Worm (Caenorhabditis elegans): Measurements from ENCODE around the gene C31H2.3.

C31H2.3 gene

ce11 chrX:5119246-5119645 is 34.9 kb downstream of the C31H2.3 start (continued):
- TF ChIP-seq alr-1 (tag; optimal IDR thresholded peaks at IDR 0.05) (no peak), C34F6.9 (tag; optimal IDR thresholded peaks at IDR 0.05) (peak; percentile 20), nhr-129 (tag; optimal IDR thresholded peaks at IDR 0.05) (peak; percentile 53)

DNA sequence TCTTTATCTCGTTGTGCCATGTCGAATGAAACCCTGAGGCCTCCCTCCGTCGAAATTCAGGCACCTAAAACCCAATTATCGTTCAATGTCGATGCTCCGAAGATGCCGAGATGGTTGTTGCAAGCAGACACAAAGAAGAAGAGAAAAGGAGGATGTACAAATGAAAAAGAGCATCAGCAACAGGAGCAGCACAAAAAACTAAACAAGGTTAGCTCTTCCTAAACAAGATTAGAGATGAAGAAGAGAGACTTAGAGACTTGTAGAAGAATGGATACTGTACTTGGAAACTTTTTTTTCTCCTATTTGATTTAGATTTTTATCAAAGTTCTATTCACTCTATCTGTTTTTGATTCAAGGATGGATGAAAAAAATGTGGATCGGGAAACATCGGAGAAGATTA is 36.6 kb downstream of the C31H2.3 start:
- TF ChIP-seq lsy-2 (tag; optimal IDR thresholded peaks at IDR 0.05) = peak in 1 of 2 experiments; percentile 39
- no peak for TF ChIP-seq gmeb-1 (tag; optimal IDR thresholded peaks at IDR 0.05)
- TF ChIP-seq nhr-11 (tag; optimal IDR thresholded peaks at IDR 0.05) = no peak
- no peak for TF ChIP-seq nhr-23 (tag; optimal IDR thresholded peaks at IDR 0.05)
- TF ChIP-seq unc-55 (GFP tag; optimal IDR thresholded peaks at IDR 0.05) = no peak
- TF ChIP-seq blmp-1 (tag; optimal IDR thresholded peaks at IDR 0.05; ENCODE audit: insufficient read depth) = no peak
- no peak for TF ChIP-seq nhr-77 (tag; optimal IDR thresholded peaks at IDR 0.05)
- TF ChIP-seq sma-9 (GFP tag; optimal IDR thresholded peaks at IDR 0.05) = peak; percentile 23
- TF ChIP-seq sma-9 (tag; optimal IDR thresholded peaks at IDR 0.05) = no peak
- no peak for TF ChIP-seq lin-39 (tag; optimal IDR thresholded peaks at IDR 0.05)
- no peak for TF ChIP-seq unc-62 (GFP tag; optimal IDR thresholded peaks at IDR 0.05)
- no peak for TF ChIP-seq fos-1 (tag; optimal IDR thresholded peaks at IDR 0.05)
- no peak for TF ChIP-seq nhr-129 (tag; optimal IDR thresholded peaks at IDR 0.05)
- peak; percentile 30 for TF ChIP-seq nhr-6 (tag; optimal IDR thresholded peaks at IDR 0.05)
- peak; percentile 0 for TF ChIP-seq crh-2 (tag; optimal IDR thresholded peaks at IDR 0.05)
- TF ChIP-seq ztf-4 (tag; optimal IDR thresholded peaks at IDR 0.05) = no peak
- TF ChIP-seq lin-13 (GFP tag; optimal IDR thresholded peaks at IDR 0.05) = no peak
- TF ChIP-seq mab-5 (tag; optimal IDR thresholded peaks at IDR 0.05) = no peak
- TF ChIP-seq C34F6.9 (tag; optimal IDR thresholded peaks at IDR 0.05) = peak; percentile 24
- no peak for TF ChIP-seq ceh-16 (tag; optimal IDR thresholded peaks at IDR 0.05)
- no peak for TF ChIP-seq ztf-1 (GFP tag; conservative IDR thresholded peaks at IDR 0.05)
- no peak for TF ChIP-seq egl-27 (tag; optimal IDR thresholded peaks at IDR 0.05)
- TF ChIP-seq sma-3 (GFP tag; optimal IDR thresholded peaks at IDR 0.05) = no peak
- no peak for TF ChIP-seq ceh-82 (tag; optimal IDR thresholded peaks at IDR 0.05)
- no peak for TF ChIP-seq ama-1 (optimal IDR thresholded peaks at IDR 0.05)
- no peak for TF ChIP-seq ZK546.5 (tag; optimal IDR thresholded peaks at IDR 0.05)
- TF ChIP-seq dmd-4 (tag; optimal IDR thresholded peaks at IDR 0.05) = no peak
- peak; percentile 48 for TF ChIP-seq sem-4 (tag; optimal IDR thresholded peaks at IDR 0.05)
- no peak for TF ChIP-seq nhr-10 (tag; optimal IDR thresholded peaks at IDR 0.05)
- TF ChIP-seq unc-39 (tag; optimal IDR thresholded peaks at IDR 0.05) = no peak
- no peak for TF ChIP-seq ztf-11 (tag; optimal IDR thresholded peaks at IDR 0.05)
- no peak for TF ChIP-seq peb-1 (tag; optimal IDR thresholded peaks at IDR 0.05)

ce11 chrX:5116816-5117459 is 37.2 kb downstream of the C31H2.3 start, which contains the start of gene apl-1:
Gene apl-1 (minus strand): TSS chrX:5116866.
- no peak for TF ChIP-seq elt-1 (tag; optimal IDR thresholded peaks at IDR 0.05)
- TF ChIP-seq nhr-6 (tag; optimal IDR thresholded peaks at IDR 0.05) = no peak
- TF ChIP-seq ztf-11 (tag; optimal IDR thresholded peaks at IDR 0.05) = no peak
- no peak for TF ChIP-seq ceh-16 (tag; optimal IDR thresholded peaks at IDR 0.05)
- TF ChIP-seq ama-1 (optimal IDR thresholded peaks at IDR 0.05) = peak; percentile 9
- peak; percentile 7 for TF ChIP-seq fos-1 (tag; optimal IDR thresholded peaks at IDR 0.05)
- no peak for TF ChIP-seq nhr-12 (tag; optimal IDR thresholded peaks at IDR 0.05)
- TF ChIP-seq lin-11 (tag; optimal IDR thresholded peaks at IDR 0.05) = no peak
- no peak for TF ChIP-seq nhr-10 (tag; optimal IDR thresholded peaks at IDR 0.05)
- no peak for TF ChIP-seq ztf-1 (GFP tag; conservative IDR thresholded peaks at IDR 0.05)
- TF ChIP-seq nhr-11 (tag; optimal IDR thresholded peaks at IDR 0.05) = no peak
- TF ChIP-seq F13H6.1 (tag; optimal IDR thresholded peaks at IDR 0.05) = no peak
- no peak for TF ChIP-seq lin-39 (tag; optimal IDR thresholded peaks at IDR 0.05)
- no peak for TF ChIP-seq zag-1 (tag; optimal IDR thresholded peaks at IDR 0.05)
- no peak for TF ChIP-seq mab-5 (tag; optimal IDR thresholded peaks at IDR 0.05)
- TF ChIP-seq nhr-129 (tag; optimal IDR thresholded peaks at IDR 0.05) = peak; percentile 68
- no peak for TF ChIP-seq nhr-77 (tag; optimal IDR thresholded peaks at IDR 0.05)
- TF ChIP-seq aly-2 (tag; optimal IDR thresholded peaks at IDR 0.05) = no peak
- no peak for TF ChIP-seq nhr-237 (tag; optimal IDR thresholded peaks at IDR 0.05)
- no peak for TF ChIP-seq C34F6.9 (tag; optimal IDR thresholded peaks at IDR 0.05)
- no peak for TF ChIP-seq unc-55 (GFP tag; optimal IDR thresholded peaks at IDR 0.05)
- peak; percentile 53 for TF ChIP-seq sma-9 (GFP tag; optimal IDR thresholded peaks at IDR 0.05)
- no peak for TF ChIP-seq sma-9 (tag; optimal IDR thresholded peaks at IDR 0.05)
- no peak for TF ChIP-seq mdl-1 (tag; optimal IDR thresholded peaks at IDR 0.05)
- TF ChIP-seq lsy-2 (tag; optimal IDR thresholded peaks at IDR 0.05) = no peak
- TF ChIP-seq gmeb-1 (tag; optimal IDR thresholded peaks at IDR 0.05) = no peak
- peak; percentile 1 for TF ChIP-seq crh-2 (tag; optimal IDR thresholded peaks at IDR 0.05)
- TF ChIP-seq ztf-4 (tag; optimal IDR thresholded peaks at IDR 0.05) = no peak
- TF ChIP-seq peb-1 (tag; optimal IDR thresholded peaks at IDR 0.05) = no peak
- TF ChIP-seq Y55F3AM.14 (GFP tag; optimal IDR thresholded peaks at IDR 0.05) = no peak
- TF ChIP-seq nhr-21 (tag; optimal IDR thresholded peaks at IDR 0.05) = peak; percentile 21
- TF ChIP-seq unc-62 (GFP tag; optimal IDR thresholded peaks at IDR 0.05) = no peak
- TF ChIP-seq R02D3.7 (tag; optimal IDR thresholded peaks at IDR 0.05) = no peak
- TF ChIP-seq lin-13 (GFP tag; optimal IDR thresholded peaks at IDR 0.05) = no peak
- TF ChIP-seq sma-3 (GFP tag; optimal IDR thresholded peaks at IDR 0.05) = peak; percentile 54
- TF ChIP-seq skn-1 (tag; optimal IDR thresholded peaks at IDR 0.05) = no peak
- TF ChIP-seq egl-27 (tag; optimal IDR thresholded peaks at IDR 0.05) = no peak
- no peak for TF ChIP-seq ceh-82 (tag; optimal IDR thresholded peaks at IDR 0.05)
- no peak for TF ChIP-seq nhr-25 (tag; optimal IDR thresholded peaks at IDR 0.05)

Data from whole organism, L2 larva.